Fruit fly (Drosophila melanogaster): ENCODE measurements around the gene 825-Oak.
A peak's percentile ranks its signal among the peaks of the same experiment; 100 is the strongest.

The 825-Oak gene

dm6 chr3L:19503770-19504169 lies 31.7 kb upstream of the 825-Oak start, which contains the start of gene CG9452:
Gene CG9452, minus strand, starts transcription at chr3L:19503870.
- TF ChIP-seq vfl (GFP tag; optimal IDR thresholded peaks at IDR 0.05) (no peak), Atf-2 (GFP tag; optimal IDR thresholded peaks at IDR 0.05) (no peak), so (GFP tag; IDR thresholded peaks at IDR 0.05) (no peak), CG14441 (GFP tag; IDR thresholded peaks at IDR 0.05) (no peak)

- TF ChIP-seq fu2 (GFP tag; optimal IDR thresholded peaks at IDR 0.05) (no peak), lbe (GFP tag; optimal IDR thresholded peaks at IDR 0.05) (no peak), sima (GFP tag; optimal IDR thresholded peaks at IDR 0.05) (no peak), MTF-1 (GFP tag; optimal IDR thresholded peaks at IDR 0.05; ENCODE audit: borderline replicate concordance) (no peak), CG10366 (GFP tag; IDR thresholded peaks at IDR 0.05) (no peak), CG4282 (GFP tag; optimal IDR thresholded peaks at IDR 0.05) (no peak), ase (GFP tag; IDR thresholded peaks at IDR 0.05) (no peak), CG6254 (GFP tag; optimal IDR thresholded peaks at IDR 0.05) (no peak), yki (optimal IDR thresholded peaks at IDR 0.05) (no peak), CG7745 (tag; optimal IDR thresholded peaks at IDR 0.05) (no peak), CTCF (GFP tag; optimal IDR thresholded peaks at IDR 0.05) (no peak), CG10543 (GFP tag; optimal IDR thresholded peaks at IDR 0.05) (no peak), Side (GFP tag; optimal IDR thresholded peaks at IDR 0.05) (no peak), CG1792 (GFP tag; optimal IDR thresholded peaks at IDR 0.05) (no peak), Sox102F (GFP tag; optimal IDR thresholded peaks at IDR 0.05) (no peak), CG14710 (tag; optimal IDR thresholded peaks at IDR 0.05) (no peak), wdn (GFP tag; IDR thresholded peaks at IDR 0.05) (no peak)
These were observed 28.7 kb upstream of the 825-Oak start, which contains the start of gene CG9451 for dm6 chr3L:19500698-19501097. Gene CG9451, minus strand, starts transcription at chr3L:19500798.

dm6 chr3L:19499334-19499733 lies 27.3 kb upstream of the 825-Oak start:
- TF ChIP-seq gsb (GFP tag; IDR thresholded peaks at IDR 0.05) (0 out of 2 replicates have a peak, but pooled peaks have one; percentile 21), Hr3 (GFP tag; optimal IDR thresholded peaks at IDR 0.05) (no peak), Oaz (GFP tag; IDR thresholded peaks at IDR 0.05) (no peak), dan (GFP tag; IDR thresholded peaks at IDR 0.05) (no peak), lmd (GFP tag; IDR thresholded peaks at IDR 0.05) (no peak), CG2678 (tag; optimal IDR thresholded peaks at IDR 0.05) (peak; percentile 40), run (tag; optimal IDR thresholded peaks at IDR 0.05) (no peak), CG30431 (GFP tag; optimal IDR thresholded peaks at IDR 0.05) (no peak), gem (tag; optimal IDR thresholded peaks at IDR 0.05) (no peak), gsb-n (tag; optimal IDR thresholded peaks at IDR 0.05) (no peak), CG8290 (GFP tag; optimal IDR thresholded peaks at IDR 0.05) (no peak), CG8290 (tag; optimal IDR thresholded peaks at IDR 0.05) (peak in 1 of 2 experiments; percentile 27), btn (GFP tag; optimal IDR thresholded peaks at IDR 0.05) (no peak), sens-2 (GFP tag; IDR thresholded peaks at IDR 0.05) (no peak), CG13894 (tag; optimal IDR thresholded peaks at IDR 0.05) (peak; percentile 11), CG13296 (GFP tag; optimal IDR thresholded peaks at IDR 0.05) (peak; percentile 7), Med (GFP tag) (peak; percentile 62), CG12769 (tag; optimal IDR thresholded peaks at IDR 0.05) (peak; percentile 21), CG10267 (tag; optimal IDR thresholded peaks at IDR 0.05) (no peak), CG14860 (GFP tag; IDR thresholded peaks at IDR 0.05; ENCODE audit: partially characterized antibody) (no peak), ttk (GFP tag; IDR thresholded peaks at IDR 0.05) (no peak), CG6854 (GFP tag; optimal IDR thresholded peaks at IDR 0.05) (no peak), CG15011 (GFP tag; optimal IDR thresholded peaks at IDR 0.05) (no peak), Nf-YB (GFP tag; optimal IDR thresholded peaks at IDR 0.05) (no peak), sima (GFP tag; optimal IDR thresholded peaks at IDR 0.05) (no peak), CG6175 (GFP tag; IDR thresholded peaks at IDR 0.05) (no peak), CG6683 (GFP tag; optimal IDR thresholded peaks at IDR 0.05) (no peak), maf-S (GFP tag; optimal IDR thresholded peaks at IDR 0.05) (no peak), CG17385 (GFP tag; optimal IDR thresholded peaks at IDR 0.05) (no peak), CG3281 (GFP tag; optimal IDR thresholded peaks at IDR 0.05) (peak; percentile 22), Fer1 (GFP tag; optimal IDR thresholded peaks at IDR 0.05) (peak; percentile 2)
